Fruit fly (Drosophila melanogaster): ENCODE measurements around the gene CG12795.

Gene CG12795

dm6 chr2L:3437068-3437467, 15.2 kb upstream of the CG12795 start:
- TF ChIP-seq CG1024 (GFP tag; IDR thresholded peaks at IDR 0.05): 0 out of 2 replicates have a peak, but pooled peaks have one; percentile 41
- no peak for TF ChIP-seq CG9215 (GFP tag; IDR thresholded peaks at IDR 0.05)
- no peak for TF ChIP-seq Myb (GFP tag; optimal IDR thresholded peaks at IDR 0.05)
- no peak for TF ChIP-seq pros (GFP tag; optimal IDR thresholded peaks at IDR 0.05)
- no peak for TF ChIP-seq CG6175 (GFP tag; IDR thresholded peaks at IDR 0.05)
- no peak for TF ChIP-seq shn (GFP tag; optimal IDR thresholded peaks at IDR 0.05)
- no peak for TF ChIP-seq CG2116 (GFP tag; optimal IDR thresholded peaks at IDR 0.05)
- TF ChIP-seq CG12769 (tag; optimal IDR thresholded peaks at IDR 0.05): peak; percentile 76
- TF ChIP-seq CG10267 (tag; optimal IDR thresholded peaks at IDR 0.05): peak; percentile 59
- no peak for TF ChIP-seq amos (GFP tag; IDR thresholded peaks at IDR 0.05; ENCODE audit: partially characterized antibody)
- TF ChIP-seq CG3838 (GFP tag; optimal IDR thresholded peaks at IDR 0.05): no peak
- no peak for TF ChIP-seq emc (GFP tag; optimal IDR thresholded peaks at IDR 0.05)
- TF ChIP-seq CG17568 (GFP tag; optimal IDR thresholded peaks at IDR 0.05): no peak
- TF ChIP-seq bbx (GFP tag; IDR thresholded peaks at IDR 0.05; ENCODE audit: partially characterized antibody): no peak
- TF ChIP-seq luna (GFP tag; optimal IDR thresholded peaks at IDR 0.05): no peak
- TF ChIP-seq pita (GFP tag; optimal IDR thresholded peaks at IDR 0.05): no peak
- TF ChIP-seq NC2α (GFP tag; optimal IDR thresholded peaks at IDR 0.05): no peak
- no peak for TF ChIP-seq Fer2 (tag; optimal IDR thresholded peaks at IDR 0.05)
- TF ChIP-seq D (optimal IDR thresholded peaks at IDR 0.05): no peak
- peak; percentile 25 for TF ChIP-seq D (GFP tag; optimal IDR thresholded peaks at IDR 0.05)
- no peak for TF ChIP-seq zfh2 (GFP tag; optimal IDR thresholded peaks at IDR 0.05)
- no peak for TF ChIP-seq D19B (GFP tag; optimal IDR thresholded peaks at IDR 0.05)
- TF ChIP-seq trem (tag; optimal IDR thresholded peaks at IDR 0.05): peak; percentile 36
- TF ChIP-seq CG9797 (GFP tag; optimal IDR thresholded peaks at IDR 0.05): no peak
- no peak for TF ChIP-seq CG16813 (GFP tag; IDR thresholded peaks at IDR 0.05; ENCODE audit: partially characterized antibody)
- peak; percentile 80 for TF ChIP-seq CG2712 (tag; optimal IDR thresholded peaks at IDR 0.05)
- TF ChIP-seq exex (tag; optimal IDR thresholded peaks at IDR 0.05): no peak
- no peak for TF ChIP-seq CG18011 (GFP tag; optimal IDR thresholded peaks at IDR 0.05)
- TF ChIP-seq CG32767 (GFP tag; IDR thresholded peaks at IDR 0.05): peak; percentile 59; the same call in 1 of the 2 replicates
- no peak for TF ChIP-seq Gsc (GFP tag; IDR thresholded peaks at IDR 0.05)
- peak in 1 of 2 experiments; percentile 91 for TF ChIP-seq Hr51 (GFP tag; optimal IDR thresholded peaks at IDR 0.05)
- TF ChIP-seq corto (GFP tag; optimal IDR thresholded peaks at IDR 0.05): no peak
- peak; percentile 67 for TF ChIP-seq lab (GFP tag; optimal IDR thresholded peaks at IDR 0.05)
- no peak for TF ChIP-seq HmgZ (tag; optimal IDR thresholded peaks at IDR 0.05)
- TF ChIP-seq sd (tag; optimal IDR thresholded peaks at IDR 0.05): no peak
- peak; percentile 35 for TF ChIP-seq CG12659 (GFP tag; optimal IDR thresholded peaks at IDR 0.05)
- TF ChIP-seq CG12391 (tag; optimal IDR thresholded peaks at IDR 0.05): peak; percentile 69
- no peak for TF ChIP-seq Sry-δ (GFP tag; optimal IDR thresholded peaks at IDR 0.05)
- no peak for TF ChIP-seq CG10274 (GFP tag; optimal IDR thresholded peaks at IDR 0.05)
- peak; percentile 14 for TF ChIP-seq run (tag; optimal IDR thresholded peaks at IDR 0.05)
- peak; percentile 45 to 46 for TF ChIP-seq chif (GFP tag; optimal IDR thresholded peaks at IDR 0.05)
- no peak for TF ChIP-seq nerfin-2 (GFP tag; IDR thresholded peaks at IDR 0.05; ENCODE audit: partially characterized antibody)
- peak; percentile 34 for TF ChIP-seq dmrt11E (tag; optimal IDR thresholded peaks at IDR 0.05)
- TF ChIP-seq CG14050 (GFP tag; IDR thresholded peaks at IDR 0.05): peak; percentile 37; the same call in 2 of the 3 replicates
- no peak for TF ChIP-seq Kr (GFP tag; optimal IDR thresholded peaks at IDR 0.05)
- no peak for TF ChIP-seq CG18476 (GFP tag; optimal IDR thresholded peaks at IDR 0.05)
- TF ChIP-seq CG7745 (tag; optimal IDR thresholded peaks at IDR 0.05): no peak
- TF ChIP-seq CG12155 (GFP tag; optimal IDR thresholded peaks at IDR 0.05): no peak
- peak; percentile 50 for TF ChIP-seq CG1233 (GFP tag; optimal IDR thresholded peaks at IDR 0.05)
- peak; percentile 34 for TF ChIP-seq CG31365 (tag; optimal IDR thresholded peaks at IDR 0.05)
